Worm (Caenorhabditis elegans) whole organism, L4 larva: ENCODE measurements around the gene ZK899.6.

ENCODE experiments used
- ama-1 ChIP-seq: fragments of 150-350 bp; optimal IDR thresholded peaks from 2 replicates; lab custom pipeline; 2014; ENCODE audit warnings: inconsistent platforms, mixed read lengths
- hlh-11 ChIP-seq: fragments of 200-800 bp; sonication (Bioruptor generic); optimal IDR thresholded peaks from 2 replicates; lab custom pipeline; 2018; ENCODE audit warnings: mild to moderate bottlenecking, missing genetic modification characterization, missing compliant biosample characterization
- hmg-1.1 ChIP-seq: fragments of 200-800 bp; sonication (Bioruptor generic); IDR thresholded peaks from 2 replicates; pipeline ENCODE4 v1.3.6; 2022; ENCODE audit warnings: missing genetic modification reagents, missing genetic modification characterization, missing compliant biosample characterization
- jun-1 ChIP-seq: fragments of 150-350 bp; optimal IDR thresholded peaks from 2 replicates; lab custom pipeline; 2014; ENCODE audit warnings: missing biosample characterization, missing genetic modification reagents, missing genetic modification characterization
- nhr-237 ChIP-seq: sonication (generic microtip); optimal IDR thresholded peaks from 2 replicates; lab custom pipeline; 2017; ENCODE audit warnings: missing biosample characterization, missing genetic modification characterization
- nhr-28 ChIP-seq: fragments of 150-350 bp; optimal IDR thresholded peaks from 2 replicates; lab custom pipeline; 2014; ENCODE audit warnings: missing biosample characterization, missing genetic modification characterization
- nhr-76 ChIP-seq: fragments of 150-350 bp; optimal IDR thresholded peaks from 2 replicates; lab custom pipeline; 2014; ENCODE audit warnings: missing biosample characterization, missing genetic modification characterization
- tra-1 ChIP-seq: fragments of 200-800 bp; sonication (Bioruptor generic); IDR thresholded peaks from 2 replicates; pipeline ENCODE4 v1.3.6; 2022; ENCODE audit warnings: missing genetic modification reagents, missing genetic modification characterization, missing compliant biosample characterization
- unc-62 ChIP-seq, 3 experiments: fragments of 150-350 bp in 1 of 3; sonication (generic microtip); optimal IDR thresholded peaks in 2 of 3; peaks in 1 of 3; 1 replicate in 1 of 3; 2 replicates in 2 of 3; lab custom pipeline; 2014 to 2017; ENCODE audit warnings: missing biosample characterization in 3 of 3, missing genetic modification characterization in 3 of 3, missing genetic modification reagents in 3 of 3, missing genotype in 1 of 3
- zag-1 ChIP-seq: fragments of 150-350 bp; optimal IDR thresholded peaks from 2 replicates; lab custom pipeline; 2014; ENCODE audit warnings: missing biosample characterization, missing genetic modification characterization
- zip-11 ChIP-seq: fragments of 200-800 bp; sonication (Bioruptor generic); IDR thresholded peaks from 2 replicates; pipeline ENCODE4 v1.3.6; 2022; ENCODE audit warnings: missing genetic modification characterization, missing compliant biosample characterization

ce11 chrX:9431002-9431482, 32.1 kb upstream of the ZK899.6 start, which contains the start of gene B0272.3:
- TF ChIP-seq nhr-237 (tag; lab: Kevin White, UChicago) (no peak), zag-1 (tag; lab: Kevin White, UChicago) (no peak), hmg-1.1 (GFP tag; lab: Robert Waterston, UW) (no peak), unc-62 (GFP tag; optimal IDR thresholded peaks at IDR 0.05 in 1 of 2; lab: Kevin White, UChicago) (peak in 1 of 2 experiments; percentile 50), unc-62 (tag; optimal IDR thresholded peaks at IDR 0.05; lab: Kevin White, UChicago) (no peak), ama-1 (no peak), nhr-76 (tag; lab: Kevin White, UChicago) (no peak), zip-11 (GFP tag; lab: Robert Waterston, UW) (no peak), nhr-28 (tag; lab: Kevin White, UChicago) (peak; percentile 95), hlh-11 (peak; percentile 88), jun-1 (tag; lab: Kevin White, UChicago) (no peak), tra-1 (GFP tag; lab: Robert Waterston, UW) (no peak)
